Fruit fly (Drosophila melanogaster): ENCODE measurements around the gene CG15888.

DNA sequence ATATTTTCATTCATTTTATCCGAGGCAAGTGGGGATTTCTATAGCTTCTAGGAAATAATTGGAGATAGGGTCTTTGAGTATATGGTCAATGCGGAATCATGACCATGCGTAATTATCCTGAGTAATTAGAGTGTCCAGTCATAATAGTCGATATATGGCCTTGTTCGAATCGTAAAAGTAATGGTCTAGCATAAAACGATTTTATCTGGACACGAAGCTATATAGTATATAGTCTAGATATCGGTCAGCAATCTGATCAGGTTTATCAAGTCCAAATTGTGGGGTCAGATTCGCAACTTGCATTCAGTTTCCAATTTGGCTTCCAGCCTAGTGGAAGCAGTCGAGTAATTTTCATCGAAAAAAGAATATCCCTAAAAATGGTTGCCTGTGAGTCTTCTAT is 16.0 kb upstream of the CG15888 start, which contains the start of gene CG32473:
- TF ChIP-seq ttk (optimal IDR thresholded peaks at IDR 0.05) (no peak), psq (optimal IDR thresholded peaks at IDR 0.05) (no peak), Myc (optimal IDR thresholded peaks at IDR 0.05) (no peak), h (optimal IDR thresholded peaks at IDR 0.05) (no peak), insv (optimal IDR thresholded peaks at IDR 0.05) (no peak), Sin3A (optimal IDR thresholded peaks at IDR 0.05) (no peak)
